Fruit fly (Drosophila melanogaster): ENCODE data around the gene CG13077.

The CG13077 gene

dm6 chr2L:19576299-19576971 lies 10.8 kb downstream of the CG13077 start:
- peak; percentile 56 for TF ChIP-seq CG17801 (GFP tag; optimal IDR thresholded peaks at IDR 0.05; ENCODE audit: partially characterized antibody)

dm6 chr2L:19577187-19577765 lies 11.6 kb downstream of the CG13077 start, which contains the start of the genes spi and msb1l:
Gene spi (minus strand): TSS chr2L:19577315.
Gene msb1l (plus strand): TSS chr2L:19577701.
- TF ChIP-seq CG17801 (GFP tag; optimal IDR thresholded peaks at IDR 0.05; ENCODE audit: partially characterized antibody): peak; percentile 17

dm6 chr2L:19579995-19580578 lies 14.4 kb downstream of the CG13077 start, which contains the start of gene Pmvk:
Gene Pmvk (minus strand): TSS chr2L:19580351.
- no peak for TF ChIP-seq CG17801 (GFP tag; optimal IDR thresholded peaks at IDR 0.05; ENCODE audit: partially characterized antibody)

dm6 chr2L:19582185-19582584 lies 16.5 kb downstream of the CG13077 start, which contains the start of gene Hakai:
Gene Hakai (minus strand): TSS chr2L:19582474.
- TF ChIP-seq CG17801 (GFP tag; optimal IDR thresholded peaks at IDR 0.05; ENCODE audit: partially characterized antibody): peak; percentile 36

- TF ChIP-seq CG17801 (GFP tag; optimal IDR thresholded peaks at IDR 0.05; ENCODE audit: partially characterized antibody): peak; percentile 48
These were observed 18.3 kb downstream of the CG13077 start, which contains the start of the genes PCNA2 and CG10366 for dm6 chr2L:19583926-19584392. Gene PCNA2 (minus strand): TSS chr2L:19583990. Gene CG10366 (plus strand): TSS chr2L:19584235.

- TF ChIP-seq CG17801 (GFP tag; optimal IDR thresholded peaks at IDR 0.05; ENCODE audit: partially characterized antibody): peak; percentile 34
These were observed 21.0 kb downstream of the CG13077 start, which contains the start of gene Lar for dm6 chr2L:19586436-19587333. Gene Lar (plus strand): TSS chr2L:19586623.

- TF ChIP-seq CG17801 (GFP tag; optimal IDR thresholded peaks at IDR 0.05; ENCODE audit: partially characterized antibody): no peak
These were observed 21.6 kb downstream of the CG13077 start for dm6 chr2L:19587334-19587659.

- TF ChIP-seq CG17801 (GFP tag; optimal IDR thresholded peaks at IDR 0.05; ENCODE audit: partially characterized antibody): no peak
These were observed 23.3 kb downstream of the CG13077 start for dm6 chr2L:19588924-19589323.

dm6 chr2L:19590629-19591028 lies 25.0 kb downstream of the CG13077 start:
- TF ChIP-seq CG17801 (GFP tag; optimal IDR thresholded peaks at IDR 0.05; ENCODE audit: partially characterized antibody): no peak

- no peak for TF ChIP-seq CG17801 (GFP tag; optimal IDR thresholded peaks at IDR 0.05; ENCODE audit: partially characterized antibody)
These were observed 28.4 kb downstream of the CG13077 start for dm6 chr2L:19594102-19594501.

dm6 chr2L:19605365-19605921 lies 39.8 kb downstream of the CG13077 start:
- no peak for TF ChIP-seq CG17801 (GFP tag; optimal IDR thresholded peaks at IDR 0.05; ENCODE audit: partially characterized antibody)

- no peak for TF ChIP-seq CG17801 (GFP tag; optimal IDR thresholded peaks at IDR 0.05; ENCODE audit: partially characterized antibody)
These were observed 40.7 kb downstream of the CG13077 start, which contains the start of gene CG46244 for dm6 chr2L:19606318-19606717. Gene CG46244 (plus strand): TSS chr2L:19606569.

Data from ovary, adult (tissue).